Worm (Caenorhabditis elegans) whole organism, L1 larva: ENCODE results near the gene W09D10.4.

Source experiments
- F16B12.6 ChIP-seq: fragments of 150-350 bp; optimal IDR thresholded peaks from 2 replicates; lab custom pipeline; 2014; ENCODE audit warnings: missing biosample characterization, missing genetic modification characterization
- alr-1 ChIP-seq: fragments of 200-800 bp; sonication (Bioruptor generic); optimal IDR thresholded peaks from 2 replicates; lab custom pipeline; 2018; ENCODE audit warnings: borderline replicate concordance, mild to moderate bottlenecking, missing genetic modification characterization, missing compliant biosample characterization
- ama-1 ChIP-seq: fragments of 150-350 bp; optimal IDR thresholded peaks from 2 replicates; lab custom pipeline; 2014
- ces-1 ChIP-seq: fragments of 150-350 bp; optimal IDR thresholded peaks from 2 replicates; lab custom pipeline; 2014; ENCODE audit warnings: missing biosample characterization, missing genetic modification reagents, missing genetic modification characterization
- fkh-10 ChIP-seq: sonication (generic microtip); optimal IDR thresholded peaks from 2 replicates; lab custom pipeline; 2017; ENCODE audit warnings: missing biosample characterization, missing genetic modification reagents, missing genetic modification characterization
- lin-14 ChIP-seq: fragments of 200-800 bp; sonication (Bioruptor generic); optimal IDR thresholded peaks from 2 replicates; lab custom pipeline; 2018; ENCODE audit warnings: mild to moderate bottlenecking, missing genetic modification characterization, moderate library complexity, missing compliant biosample characterization
- nhr-28 ChIP-seq: fragments of 150-350 bp; optimal IDR thresholded peaks from 2 replicates; lab custom pipeline; 2014; ENCODE audit warnings: missing biosample characterization, missing genetic modification characterization
- pag-3 ChIP-seq: sonication (generic microtip); optimal IDR thresholded peaks from 2 replicates; lab custom pipeline; 2017; ENCODE audit warnings: missing genetic modification characterization, mild to moderate bottlenecking, missing compliant biosample characterization, antibody characterized with exemption, borderline replicate concordance; ENCODE audit not compliant: insufficient read depth
- snpc-4 ChIP-seq: fragments of 150-350 bp; optimal IDR thresholded peaks from 2 replicates; lab custom pipeline; 2014; ENCODE audit warnings: missing biosample characterization, missing genetic modification characterization
- sptf-1 ChIP-seq: fragments of 150-350 bp; optimal IDR thresholded peaks from 2 replicates; lab custom pipeline; 2014; ENCODE audit warnings: missing biosample characterization, missing genetic modification characterization
- unc-30 ChIP-seq: sonication (generic microtip); optimal IDR thresholded peaks from 2 replicates; lab custom pipeline; 2017; ENCODE audit warnings: missing biosample characterization, missing genetic modification characterization
- unc-62 ChIP-seq: fragments of 150-350 bp; optimal IDR thresholded peaks from 2 replicates; lab custom pipeline; 2014; ENCODE audit warnings: missing biosample characterization, missing genetic modification reagents, missing genetic modification characterization

DNA sequence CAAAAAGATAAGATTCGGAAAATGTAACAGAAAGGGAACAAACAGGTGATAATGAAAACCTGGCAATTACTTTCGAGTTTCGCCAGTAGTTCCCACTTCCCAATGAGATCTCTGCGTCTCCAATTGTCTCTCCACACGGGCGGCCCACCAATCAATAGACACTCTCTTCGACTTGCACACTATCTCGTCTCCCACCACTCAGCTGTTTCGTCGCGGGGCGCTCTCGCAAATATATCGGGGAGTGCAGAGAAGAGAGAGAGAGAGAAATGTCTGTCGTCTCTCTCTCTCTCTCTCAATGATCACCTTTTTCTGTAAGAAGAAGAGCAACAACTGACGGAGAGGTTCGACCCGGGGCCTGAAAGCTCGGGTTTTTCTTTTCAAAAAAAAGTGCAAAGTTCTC lies 4.2 kb upstream of the W09D10.4 start:
- peak; percentile 98 for TF ChIP-seq lin-14
- no peak for TF ChIP-seq nhr-28 (tag; lab: Kevin White, UChicago)
- peak; percentile 59 for TF ChIP-seq pag-3
- TF ChIP-seq sptf-1 (tag; lab: Kevin White, UChicago): no peak
- no peak for TF ChIP-seq ces-1 (GFP tag; lab: Kevin White, UChicago)
- peak; percentile 11 for TF ChIP-seq F16B12.6 (tag; lab: Kevin White, UChicago)
- TF ChIP-seq snpc-4 (tag; lab: Kevin White, UChicago): peak; percentile 60
- no peak for TF ChIP-seq ama-1 (lab: Kevin White, UChicago)
- no peak for TF ChIP-seq unc-62 (GFP tag; lab: Kevin White, UChicago)
- TF ChIP-seq alr-1 (tag; lab: Kevin White, UChicago): no peak
- TF ChIP-seq fkh-10 (GFP tag; lab: Kevin White, UChicago): peak; percentile 11
- TF ChIP-seq unc-30 (tag; lab: Kevin White, UChicago): no peak
